Worm (Caenorhabditis elegans): ENCODE results near the gene Y11D7A.8.

DNA sequence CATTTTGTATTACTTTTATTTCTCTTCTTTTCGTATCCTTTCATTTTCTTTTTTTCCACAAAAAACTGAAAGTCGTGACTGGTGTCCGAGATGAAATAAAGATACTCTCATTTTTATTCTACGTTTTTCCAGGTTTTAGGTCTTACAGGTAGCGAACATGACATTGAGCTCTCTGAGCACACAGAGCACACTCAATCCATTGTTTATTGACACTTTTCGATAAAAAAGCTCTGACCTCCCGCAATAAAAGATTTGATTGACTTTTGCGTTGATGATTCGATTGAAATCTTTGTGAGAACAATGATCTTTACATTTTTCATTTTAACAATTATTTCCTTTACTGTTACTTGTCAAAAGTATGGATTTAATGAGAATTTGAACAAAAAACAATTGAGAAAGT, 39.1 kb upstream of the Y11D7A.8 start, which contains the start of gene C46C2.6:
- TF ChIP-seq him-1 (tag; optimal IDR thresholded peaks at IDR 0.05) (no peak), dao-5 (tag; optimal IDR thresholded peaks at IDR 0.05) (no peak)

All from whole organism, L4/young adult.